Fruit fly (Drosophila melanogaster): ENCODE results near the gene CG5043.

Gene CG5043

DNA sequence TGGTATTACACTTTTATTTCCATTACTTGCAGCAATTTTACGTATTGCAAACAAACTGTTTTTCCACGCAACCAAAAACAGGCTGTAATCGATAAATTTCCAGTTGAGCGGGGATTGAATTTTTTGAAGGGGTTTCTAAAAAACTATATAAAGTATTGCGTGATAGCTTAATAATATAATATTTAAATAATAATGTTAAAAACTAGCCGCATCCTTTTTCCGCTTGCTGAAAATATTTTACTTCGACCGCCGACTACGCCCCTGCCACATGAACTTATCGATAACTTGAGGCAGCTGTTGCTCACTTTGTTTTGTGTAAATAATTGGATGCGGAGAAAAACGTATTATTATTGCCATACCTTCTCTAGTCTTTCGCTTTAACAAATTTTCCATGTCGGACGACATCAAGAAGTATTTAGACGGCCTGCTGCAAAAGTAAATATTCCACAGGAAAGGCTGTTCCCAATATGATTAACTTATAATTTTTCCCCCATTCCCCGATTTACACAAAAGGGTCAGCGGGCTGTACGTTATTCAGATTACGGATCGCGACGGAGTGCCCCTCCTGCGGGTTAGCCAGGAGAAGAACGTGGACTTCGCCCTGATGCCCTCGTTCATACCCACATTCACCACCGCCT lies 47.4 kb downstream of the CG5043 start, which contains the start of the genes fws and Lamtor3 (continued):
- TF ChIP-seq CG6163 (GFP tag; IDR thresholded peaks at IDR 0.05), result peak; percentile 100
- TF ChIP-seq Ets21C (GFP tag; optimal IDR thresholded peaks at IDR 0.05), result peak; percentile 92
- TF ChIP-seq achi (GFP tag; optimal IDR thresholded peaks at IDR 0.05), result peak; percentile 99
- TF ChIP-seq net (GFP tag; optimal IDR thresholded peaks at IDR 0.05), result peak; percentile 98
- peak; percentile 100 for TF ChIP-seq eg (GFP tag; IDR thresholded peaks at IDR 0.05)
- peak; percentile 98 for TF ChIP-seq CG8319 (GFP tag; optimal IDR thresholded peaks at IDR 0.05)
- peak; percentile 99 for TF ChIP-seq CG34406 (GFP tag; optimal IDR thresholded peaks at IDR 0.05)
- TF ChIP-seq svp (GFP tag), result peak; percentile 97
- TF ChIP-seq Blimp-1 (GFP tag; optimal IDR thresholded peaks at IDR 0.05), result peak; percentile 94
- TF ChIP-seq Lpt (GFP tag; optimal IDR thresholded peaks at IDR 0.05), result peak; percentile 99
- TF ChIP-seq Sox15 (GFP tag; optimal IDR thresholded peaks at IDR 0.05), result peak; percentile 99
- peak; percentile 98 for TF ChIP-seq Met (GFP tag; optimal IDR thresholded peaks at IDR 0.05)
- peak; percentile 99 for TF ChIP-seq CG11294 (GFP tag; IDR thresholded peaks at IDR 0.05)
- TF ChIP-seq pdm3 (GFP tag; optimal IDR thresholded peaks at IDR 0.05), result peak; percentile 97
- TF ChIP-seq CG10669 (GFP tag; optimal IDR thresholded peaks at IDR 0.05), result peak; percentile 99
- peak; percentile 99 for TF ChIP-seq CG8632 (GFP tag; optimal IDR thresholded peaks at IDR 0.05)
- TF ChIP-seq CG6792 (GFP tag; optimal IDR thresholded peaks at IDR 0.05), result peak; percentile 98
- peak; percentile 99 for TF ChIP-seq CG8119 (GFP tag; IDR thresholded peaks at IDR 0.05)
- peak; percentile 95 for TF ChIP-seq fkh (GFP tag; optimal IDR thresholded peaks at IDR 0.05)
- TF ChIP-seq cyc (GFP tag; optimal IDR thresholded peaks at IDR 0.05), result peak; percentile 96
- TF ChIP-seq fd59A (GFP tag; optimal IDR thresholded peaks at IDR 0.05), result peak; percentile 96
- peak; percentile 96 for TF ChIP-seq Smox (GFP tag; optimal IDR thresholded peaks at IDR 0.05)
- peak; percentile 87 to 93 for TF ChIP-seq ss (GFP tag; optimal IDR thresholded peaks at IDR 0.05)
- TF ChIP-seq CG11762 (GFP tag; optimal IDR thresholded peaks at IDR 0.05; ENCODE audit: insufficient read depth), result peak; percentile 98
- peak; percentile 97 for TF ChIP-seq dsx (GFP tag; optimal IDR thresholded peaks at IDR 0.05; ENCODE audit: poor library complexity, severe bottlenecking)
- peak; percentile 37 for TF ChIP-seq Hr38 (GFP tag; optimal IDR thresholded peaks at IDR 0.05)
- peak; percentile 99 for TF ChIP-seq acj6 (GFP tag; optimal IDR thresholded peaks at IDR 0.05)
- peak; percentile 99 for TF ChIP-seq CG4318 (GFP tag; optimal IDR thresholded peaks at IDR 0.05)
- peak; percentile 98 for TF ChIP-seq CG11902 (GFP tag; optimal IDR thresholded peaks at IDR 0.05)
- TF ChIP-seq CG1621 (tag; optimal IDR thresholded peaks at IDR 0.05), result peak; percentile 97
- peak; percentile 94 to 98 for TF ChIP-seq salr (GFP tag; optimal IDR thresholded peaks at IDR 0.05)
- peak; percentile 98 for TF ChIP-seq lz (GFP tag; optimal IDR thresholded peaks at IDR 0.05)
- TF ChIP-seq CG6854 (GFP tag; optimal IDR thresholded peaks at IDR 0.05), result peak; percentile 96
- TF ChIP-seq CG6808 (GFP tag; optimal IDR thresholded peaks at IDR 0.05), result peak; percentile 92

- TF ChIP-seq achi (GFP tag; optimal IDR thresholded peaks at IDR 0.05), result peak; percentile 91
- peak; percentile 81 for TF ChIP-seq Lpt (GFP tag; optimal IDR thresholded peaks at IDR 0.05)
- peak; percentile 70 for TF ChIP-seq fd59A (GFP tag; optimal IDR thresholded peaks at IDR 0.05)
- TF ChIP-seq CG6276 (GFP tag; optimal IDR thresholded peaks at IDR 0.05), result peak; percentile 73
- TF ChIP-seq CG6163 (GFP tag; IDR thresholded peaks at IDR 0.05), result peak; percentile 92
- peak; percentile 93 for TF ChIP-seq dac (GFP tag; optimal IDR thresholded peaks at IDR 0.05)
- peak; percentile 61 for TF ChIP-seq dsx (GFP tag; optimal IDR thresholded peaks at IDR 0.05; ENCODE audit: poor library complexity, severe bottlenecking)
- TF ChIP-seq CG31627 (GFP tag; optimal IDR thresholded peaks at IDR 0.05), result peak; percentile 97
- TF ChIP-seq svp (GFP tag), result peak; percentile 97
- peak; percentile 94 for TF ChIP-seq CG3919 (GFP tag; optimal IDR thresholded peaks at IDR 0.05)
- TF ChIP-seq spab (GFP tag; optimal IDR thresholded peaks at IDR 0.05), result peak; percentile 61
- TF ChIP-seq ss (GFP tag; optimal IDR thresholded peaks at IDR 0.05), result no peak
- peak; percentile 85 to 86 for TF ChIP-seq salr (GFP tag; optimal IDR thresholded peaks at IDR 0.05)
- peak; percentile 82 for TF ChIP-seq CG8632 (GFP tag; optimal IDR thresholded peaks at IDR 0.05)
- peak; percentile 96 for TF ChIP-seq pdm3 (GFP tag; optimal IDR thresholded peaks at IDR 0.05)
- peak; percentile 93 for TF ChIP-seq CG32006 (GFP tag; optimal IDR thresholded peaks at IDR 0.05)
- peak; percentile 95 for TF ChIP-seq OdsH (GFP tag; optimal IDR thresholded peaks at IDR 0.05)
- TF ChIP-seq fkh (GFP tag; optimal IDR thresholded peaks at IDR 0.05), result no peak
- TF ChIP-seq CG10669 (GFP tag; optimal IDR thresholded peaks at IDR 0.05), result peak; percentile 81
- TF ChIP-seq vri (GFP tag; optimal IDR thresholded peaks at IDR 0.05), result peak; percentile 89
- TF ChIP-seq Eip75B (GFP tag; optimal IDR thresholded peaks at IDR 0.05), result peak; percentile 91
- TF ChIP-seq CG3032 (tag; optimal IDR thresholded peaks at IDR 0.05), result peak; percentile 87
- peak; percentile 37 for TF ChIP-seq Blimp-1 (GFP tag; optimal IDR thresholded peaks at IDR 0.05)
- peak; percentile 94 for TF ChIP-seq Hr38 (GFP tag; optimal IDR thresholded peaks at IDR 0.05)
- peak; percentile 58 for TF ChIP-seq CG6808 (GFP tag; optimal IDR thresholded peaks at IDR 0.05)
- TF ChIP-seq Ets96B (tag; optimal IDR thresholded peaks at IDR 0.05), result peak; percentile 80
- TF ChIP-seq CG15336 (GFP tag; IDR thresholded peaks at IDR 0.05), result peak; percentile 85
- TF ChIP-seq esn (GFP tag; optimal IDR thresholded peaks at IDR 0.05), result peak; percentile 93
- TF ChIP-seq Smox (GFP tag; optimal IDR thresholded peaks at IDR 0.05), result peak; percentile 90
These were observed 50.5 kb downstream of the CG5043 start, which contains the start of the genes GCS2beta and CG5131 for dm6 chr2L:17484174-17484573. Gene GCS2beta (minus strand): TSS chr2L:17484307. Gene CG5131 (plus strand): TSS chr2L:17484501.
